Worm (Caenorhabditis elegans) whole organism, young adult: ENCODE results near the gene semo-1.

Experiments
- B0261.1 ChIP-seq: sonication (generic microtip); optimal IDR thresholded peaks from 2 replicates; lab custom pipeline; 2016; ENCODE audit warnings: mild to moderate bottlenecking, missing genetic modification characterization, moderate library complexity, missing compliant biosample characterization
- B0336.3 ChIP-seq: fragments of 200-800 bp; sonication (Bioruptor generic); IDR thresholded peaks from 2 replicates; pipeline ENCODE4 v1.3.6; 2022; ENCODE audit warnings: missing genetic modification characterization, missing compliant biosample characterization
- F23B12.7 ChIP-seq: sonication (generic microtip); optimal IDR thresholded peaks from 2 replicates; lab custom pipeline; 2017; ENCODE audit warnings: missing genetic modification characterization, mild to moderate bottlenecking, missing compliant biosample characterization, antibody characterized with exemption, moderate library complexity; ENCODE audit not compliant: insufficient read depth
- F55B11.4 ChIP-seq: sonication (generic microtip); optimal IDR thresholded peaks from 2 replicates; lab custom pipeline; 2016; ENCODE audit warnings: missing compliant biosample characterization, missing genetic modification characterization, borderline replicate concordance; ENCODE audit not compliant: insufficient read depth
- K11D2.4 ChIP-seq: fragments of 200-800 bp; sonication (Bioruptor generic); IDR thresholded peaks from 2 replicates; pipeline ENCODE4 v1.3.6; 2022; ENCODE audit warnings: missing genetic modification reagents, missing genetic modification characterization, missing compliant biosample characterization
- K12H6.12 ChIP-seq: fragments of 200-800 bp; sonication (Bioruptor generic); optimal IDR thresholded peaks from 2 replicates; lab custom pipeline; 2018; ENCODE audit warnings: mild to moderate bottlenecking, missing genetic modification characterization, missing compliant biosample characterization
- Y53G8AR.9 ChIP-seq: fragments of 200-800 bp; sonication (Bioruptor generic); conservative IDR thresholded peaks from 2 replicates; pipeline ENCODE4 v1.3.6; 2022; ENCODE audit warnings: missing genetic modification reagents, missing genetic modification characterization, missing compliant biosample characterization
- Y67H2A.10 ChIP-seq: fragments of 200-800 bp; sonication (Bioruptor generic); conservative IDR thresholded peaks from 2 replicates; pipeline ENCODE4 v1.3.6; 2022; ENCODE audit warnings: missing genetic modification reagents, missing genetic modification characterization, missing compliant biosample characterization
- Y79H2A.3 ChIP-seq: fragments of 200-800 bp; sonication (Bioruptor generic); conservative IDR thresholded peaks from 2 replicates; pipeline ENCODE4 v1.3.6; 2022; ENCODE audit warnings: missing genetic modification reagents, missing genetic modification characterization, missing compliant biosample characterization
- attf-5 ChIP-seq: fragments of 200-800 bp; sonication (Bioruptor generic); optimal IDR thresholded peaks from 2 replicates; lab custom pipeline; 2018; ENCODE audit warnings: mild to moderate bottlenecking, missing genetic modification characterization, missing compliant biosample characterization
- bed-1 ChIP-seq: fragments of 200-800 bp; sonication (Bioruptor generic); IDR thresholded peaks from 2 replicates; pipeline ENCODE4 v1.3.6; 2022; ENCODE audit warnings: missing genetic modification reagents, missing genetic modification characterization, missing compliant biosample characterization
- cebp-2 ChIP-seq: fragments of 200-800 bp; sonication (Bioruptor generic); IDR thresholded peaks from 2 replicates; pipeline ENCODE4 v1.3.6; 2022; ENCODE audit warnings: missing genetic modification characterization, missing compliant biosample characterization
- ceh-79 ChIP-seq: sonication (generic microtip); optimal IDR thresholded peaks from 2 replicates; lab custom pipeline; 2017; ENCODE audit warnings: mild to moderate bottlenecking, missing genetic modification characterization, missing compliant biosample characterization
- chd-7 ChIP-seq: sonication (generic microtip); optimal IDR thresholded peaks from 2 replicates; lab custom pipeline; 2016; ENCODE audit warnings: mild to moderate bottlenecking, missing genetic modification characterization, moderate library complexity, missing compliant biosample characterization
- die-1 ChIP-seq: sonication (generic microtip); optimal IDR thresholded peaks from 2 replicates; lab custom pipeline; 2016; ENCODE audit warnings: missing genotype, mild to moderate bottlenecking, missing genetic modification characterization, missing compliant biosample characterization
- dox-1 ChIP-seq: fragments of 200-800 bp; sonication (Bioruptor generic); IDR thresholded peaks from 2 replicates; pipeline ENCODE4 v1.3.6; 2022; ENCODE audit warnings: missing genetic modification reagents, missing genetic modification characterization, missing compliant biosample characterization
- dpff-1 ChIP-seq: sonication (generic microtip); optimal IDR thresholded peaks from 2 replicates; lab custom pipeline; 2017; ENCODE audit warnings: mild to moderate bottlenecking, missing genetic modification characterization, missing compliant biosample characterization
- egl-44 ChIP-seq: fragments of 200-800 bp; sonication (Bioruptor generic); IDR thresholded peaks from 2 replicates; pipeline ENCODE4 v1.3.6; 2022; ENCODE audit warnings: missing genetic modification reagents, missing genetic modification characterization, missing compliant biosample characterization
- egrh-3 ChIP-seq: fragments of 200-800 bp; sonication (Bioruptor generic); IDR thresholded peaks from 2 replicates; pipeline ENCODE4 v1.3.6; 2022; ENCODE audit warnings: missing genetic modification reagents, missing genetic modification characterization, missing compliant biosample characterization
- gei-17 ChIP-seq: fragments of 200-800 bp; sonication (Bioruptor generic); optimal IDR thresholded peaks from 2 replicates; lab custom pipeline; 2018; ENCODE audit warnings: mild to moderate bottlenecking, missing genetic modification characterization, missing compliant biosample characterization
- him-1 ChIP-seq: sonication (generic microtip); optimal IDR thresholded peaks from 2 replicates; lab custom pipeline; 2016; ENCODE audit warnings: missing genotype, missing genetic modification reagents, missing genetic modification characterization, missing compliant biosample characterization
- hmg-1.2 ChIP-seq: fragments of 200-800 bp; sonication (Bioruptor generic); IDR thresholded peaks from 2 replicates; pipeline ENCODE4 v1.3.6; 2022; ENCODE audit warnings: missing genetic modification reagents, missing genetic modification characterization, missing compliant biosample characterization
- hsf-1 ChIP-seq: fragments of 200-800 bp; sonication (Bioruptor generic); IDR thresholded peaks from 2 replicates; pipeline ENCODE4 v1.3.6; 2022; ENCODE audit warnings: missing genetic modification reagents, missing genetic modification characterization, missing compliant biosample characterization
- lag-1 ChIP-seq: fragments of 200-800 bp; sonication (Bioruptor generic); IDR thresholded peaks from 2 replicates; pipeline ENCODE4 v1.3.6; 2022; ENCODE audit warnings: missing genetic modification reagents, missing genetic modification characterization, missing compliant biosample characterization
- lin-40 ChIP-seq: sonication (generic microtip); optimal IDR thresholded peaks from 2 replicates; lab custom pipeline; 2016; ENCODE audit warnings: missing genetic modification characterization, mild to moderate bottlenecking, missing compliant biosample characterization, missing genotype, missing genetic modification reagents
- lsl-1 ChIP-seq: fragments of 200-800 bp; sonication (Bioruptor generic); optimal IDR thresholded peaks from 2 replicates; lab custom pipeline; 2018; ENCODE audit warnings: mild to moderate bottlenecking, missing genetic modification characterization, moderate library complexity, missing compliant biosample characterization
- lsy-27 ChIP-seq: sonication (generic microtip); optimal IDR thresholded peaks from 2 replicates; lab custom pipeline; 2017; ENCODE audit warnings: missing genetic modification characterization, mild to moderate bottlenecking, missing compliant biosample characterization, antibody characterized with exemption, missing genotype, borderline replicate concordance; ENCODE audit not compliant: insufficient read depth
- madf-10 ChIP-seq: sonication (generic microtip); optimal IDR thresholded peaks from 2 replicates; lab custom pipeline; 2016; ENCODE audit warnings: mild to moderate bottlenecking, missing genetic modification characterization, missing compliant biosample characterization
- madf-8 ChIP-seq: fragments of 200-800 bp; sonication (Bioruptor generic); conservative IDR thresholded peaks from 2 replicates; pipeline ENCODE4 v1.3.6; 2022; ENCODE audit warnings: missing genetic modification reagents, missing genetic modification characterization, missing compliant biosample characterization
- mcd-1 ChIP-seq: fragments of 200-800 bp; sonication (Bioruptor generic); IDR thresholded peaks from 2 replicates; pipeline ENCODE4 v1.3.6; 2022; ENCODE audit warnings: missing genetic modification reagents, missing genetic modification characterization, missing compliant biosample characterization
- mxl-1 ChIP-seq: sonication (generic microtip); optimal IDR thresholded peaks from 2 replicates; lab custom pipeline; 2016; ENCODE audit warnings: missing genetic modification characterization, missing compliant biosample characterization
- nfya-2 ChIP-seq: fragments of 200-800 bp; sonication (Bioruptor generic); IDR thresholded peaks from 2 replicates; pipeline ENCODE4 v1.3.6; 2022; ENCODE audit warnings: missing genetic modification reagents, missing genetic modification characterization, missing compliant biosample characterization
- nhr-80 ChIP-seq: sonication (generic microtip); optimal IDR thresholded peaks from 2 replicates; lab custom pipeline; 2016; ENCODE audit warnings: missing genetic modification characterization, missing compliant biosample characterization
- pha-4 ChIP-seq: fragments of 150-350 bp; sonication (generic microtip); optimal IDR thresholded peaks from 2 replicates; lab custom pipeline; 2014; ENCODE audit warnings: missing biosample characterization, missing genetic modification reagents, missing genetic modification characterization
- sdz-38 ChIP-seq: sonication (generic microtip); optimal IDR thresholded peaks from 2 replicates; lab custom pipeline; 2016; ENCODE audit warnings: missing genotype, missing genetic modification characterization, missing compliant biosample characterization
- snpc-3.4 ChIP-seq: sonication (generic microtip); optimal IDR thresholded peaks from 2 replicates; lab custom pipeline; 2017; ENCODE audit warnings: missing genetic modification characterization, mild to moderate bottlenecking, missing compliant biosample characterization, antibody characterized with exemption, moderate library complexity, missing genotype, missing genetic modification reagents
- snpc-4 ChIP-seq, 5 experiments: fragments of 150-350 bp in 1 of 5; sonication (generic microtip) in 4 of 5; optimal IDR thresholded peaks; 2 replicates each; lab custom pipeline; 2014 to 2018; ENCODE audit warnings: missing genetic modification characterization in 5 of 5, missing biosample characterization in 3 of 5, antibody characterized with exemption in 2 of 5, mild to moderate bottlenecking in 2 of 5, missing compliant biosample characterization in 2 of 5, missing genotype in 2 of 5, moderate library complexity in 2 of 5, missing genetic modification reagents in 1 of 5
- tbp1 ChIP-seq: fragments of 200-800 bp; sonication (Bioruptor generic); optimal IDR thresholded peaks from 2 replicates; lab custom pipeline; 2018; ENCODE audit warnings: mild to moderate bottlenecking, missing genetic modification characterization, missing compliant biosample characterization
- unc-130 ChIP-seq: sonication (generic microtip); optimal IDR thresholded peaks from 2 replicates; lab custom pipeline; 2016; ENCODE audit warnings: missing genetic modification reagents, missing genetic modification characterization, missing compliant biosample characterization
- zfh-2 ChIP-seq: fragments of 200-800 bp; sonication (Bioruptor generic); conservative IDR thresholded peaks from 2 replicates; pipeline ENCODE4 v1.3.6; 2022; ENCODE audit warnings: missing genetic modification reagents, missing genetic modification characterization, missing compliant biosample characterization
- zim-3 ChIP-seq: sonication (generic microtip); optimal IDR thresholded peaks from 2 replicates; lab custom pipeline; 2017; ENCODE audit warnings: mild to moderate bottlenecking, missing genetic modification characterization, moderate library complexity, missing compliant biosample characterization
- ztf-18 ChIP-seq: sonication (generic microtip); optimal IDR thresholded peaks from 2 replicates; lab custom pipeline; 2016; ENCODE audit warnings: missing genotype, mild to moderate bottlenecking, missing genetic modification characterization, missing compliant biosample characterization
- ztf-22 ChIP-seq: fragments of 200-800 bp; sonication (Bioruptor generic); optimal IDR thresholded peaks from 2 replicates; lab custom pipeline; 2018; ENCODE audit warnings: mild to moderate bottlenecking, missing genetic modification characterization, moderate library complexity, missing compliant biosample characterization

semo-1 gene

DNA sequence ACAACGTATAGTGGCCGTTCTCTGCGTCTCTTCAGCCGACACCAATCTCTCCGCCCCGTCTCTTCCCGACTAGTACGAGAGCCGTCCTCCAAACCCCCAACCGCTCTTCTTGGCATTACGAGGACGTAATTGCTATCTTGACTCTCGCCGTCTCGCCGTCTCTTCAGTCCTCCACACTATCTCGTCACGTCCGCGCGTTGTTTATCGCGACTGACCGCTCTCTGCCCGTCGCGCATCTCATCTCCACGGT, 17.6 kb upstream of the semo-1 start:
- TF ChIP-seq nhr-80 (tag; lab: Kevin White, UChicago) (peak; percentile 70), egrh-3 (GFP tag; lab: Robert Waterston, UW) (no peak), hmg-1.2 (GFP tag; lab: Robert Waterston, UW) (peak; percentile 96), B0261.1 (tag; lab: Kevin White, UChicago) (no peak), chd-7 (tag; lab: Kevin White, UChicago) (no peak), attf-5 (GFP tag; lab: Kevin White, UChicago) (peak; percentile 43), mcd-1 (GFP tag; lab: Robert Waterston, UW) (0 out of 2 replicates have a peak, but pooled peaks have one; percentile 1), B0336.3 (GFP tag; lab: Robert Waterston, UW) (no peak; the same call in 1 of the 2 replicates), ztf-18 (peak; percentile 41), lsl-1 (GFP tag; lab: Kevin White, UChicago) (no peak), snpc-4 (GFP tag; optimal IDR thresholded peaks at IDR 0.05; lab: Kevin White, UChicago) (no peak), snpc-4 (tag; optimal IDR thresholded peaks at IDR 0.05; lab: Kevin White, UChicago) (peak in 2 of 4 experiments; percentile 14 to 31), zfh-2 (GFP tag; lab: Robert Waterston, UW) (peak; percentile 98), lin-40 (tag; lab: Kevin White, UChicago) (peak; percentile 51), K11D2.4 (GFP tag; lab: Robert Waterston, UW) (no peak)

DNA sequence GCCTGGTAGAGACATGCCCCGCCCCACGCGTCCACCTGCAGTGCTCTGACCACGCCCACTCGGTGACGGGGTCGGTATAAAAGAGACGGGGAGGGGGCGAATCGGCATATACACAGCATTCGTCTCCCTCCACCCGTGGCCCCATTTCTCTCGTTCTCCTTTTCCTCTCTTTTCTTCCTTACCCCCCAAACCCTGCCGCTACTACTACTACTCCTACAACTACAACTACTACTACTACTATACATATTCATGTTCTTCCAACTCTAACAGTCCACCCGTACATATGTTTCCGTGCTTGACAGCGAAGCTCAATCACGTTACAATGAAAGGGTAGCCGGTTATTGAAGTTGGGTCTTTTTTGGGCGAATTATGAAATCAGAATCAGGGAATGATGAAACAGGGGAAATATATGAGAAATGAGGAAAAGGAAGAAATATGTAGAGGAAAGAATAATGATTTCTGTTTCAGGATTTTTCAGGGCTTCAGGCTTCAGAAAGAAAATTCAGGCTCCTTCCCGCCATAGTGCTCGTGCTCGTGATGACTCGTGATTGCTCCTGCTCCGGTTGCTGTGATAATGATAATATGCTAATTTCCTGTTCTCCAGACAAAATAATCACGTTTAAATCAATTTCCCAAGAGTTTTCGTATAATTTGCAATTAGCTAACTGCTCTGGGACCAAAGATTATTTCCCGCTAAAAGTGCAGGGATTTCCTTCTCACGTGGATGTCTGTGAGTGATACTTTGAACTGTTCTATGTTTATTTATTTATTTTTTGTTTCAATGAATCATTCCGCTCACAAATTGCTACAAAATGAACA, 17.0 kb upstream of the semo-1 start:
- TF ChIP-seq Y79H2A.3 (GFP tag; lab: Robert Waterston, UW) (no peak), ceh-79 (tag; lab: Kevin White, UChicago) (no peak), K12H6.12 (tag; lab: Kevin White, UChicago) (peak; percentile 69), lsy-27 (tag; lab: Kevin White, UChicago) (no peak), sdz-38 (tag; lab: Kevin White, UChicago) (no peak), pha-4 (tag; lab: Kevin White, UChicago) (no peak), snpc-3.4 (tag; lab: Kevin White, UChicago) (no peak), B0336.3 (GFP tag; lab: Robert Waterston, UW) (peak; percentile 65), cebp-2 (GFP tag; lab: Robert Waterston, UW) (no peak; the same call in 1 of the 2 replicates), tbp1 (GFP tag; lab: Kevin White, UChicago) (peak; percentile 66), Y67H2A.10 (GFP tag; lab: Robert Waterston, UW) (peak; percentile 40; the same call in 1 of the 2 replicates), ztf-22 (GFP tag; lab: Kevin White, UChicago) (no peak), die-1 (peak; percentile 37), bed-1 (GFP tag; lab: Robert Waterston, UW) (0 out of 2 replicates have a peak, but pooled peaks have one; percentile 15), dox-1 (GFP tag; lab: Robert Waterston, UW) (peak; percentile 77; the same call in 1 of the 2 replicates), egl-44 (no peak; the same call in 1 of the 2 replicates), lin-40 (tag; lab: Kevin White, UChicago) (peak; percentile 43), F23B12.7 (tag; lab: Kevin White, UChicago) (no peak), gei-17 (peak; percentile 86), nfya-2 (GFP tag; lab: Robert Waterston, UW) (no peak), snpc-4 (GFP tag; optimal IDR thresholded peaks at IDR 0.05; lab: Kevin White, UChicago) (peak; percentile 22), snpc-4 (tag; optimal IDR thresholded peaks at IDR 0.05; lab: Kevin White, UChicago) (no peak), Y53G8AR.9 (GFP tag; lab: Robert Waterston, UW) (peak; percentile 72), unc-130 (GFP tag; lab: Kevin White, UChicago) (no peak), F55B11.4 (tag; lab: Kevin White, UChicago) (no peak), him-1 (tag; lab: Kevin White, UChicago) (no peak), zfh-2 (GFP tag; lab: Robert Waterston, UW) (no peak; the same call in 1 of the 2 replicates), zim-3 (tag; lab: Kevin White, UChicago) (peak; percentile 77), madf-10 (peak; percentile 44), lag-1 (no peak), K11D2.4 (GFP tag; lab: Robert Waterston, UW) (peak; percentile 54; the same call in 1 of the 2 replicates), mxl-1 (tag; lab: Kevin White, UChicago) (peak; percentile 38), hsf-1 (0 out of 2 replicates have a peak, but pooled peaks have one; percentile 4), madf-8 (GFP tag; lab: Robert Waterston, UW) (no peak), dpff-1 (peak; percentile 91)
